Fruit fly (Drosophila melanogaster) whole organism, embryonic: ENCODE results near the gene SMC5.
A peak's percentile ranks its signal among the peaks of the same experiment; 100 is the strongest.

Source experiments
- Adf1 ChIP-seq: fragments of 200-800 bp; sonication (Bioruptor generic); IDR thresholded peaks from 2 replicates; pipeline ENCODE4 v1.3.6; 2022; ENCODE audit warnings: missing biosample characterization, missing genetic modification characterization
- Atf-2 ChIP-seq: fragments of 200-800 bp; sonication (Bioruptor generic); optimal IDR thresholded peaks from 2 replicates; lab custom pipeline; 2016; ENCODE audit warnings: missing biosample characterization, missing genetic modification characterization
- CG1024 ChIP-seq: fragments of 200-800 bp; sonication (Bioruptor generic); IDR thresholded peaks from 2 replicates; pipeline ENCODE4 v1.3.6; 2022; ENCODE audit warnings: missing biosample characterization, missing genetic modification characterization
- CG10321 ChIP-seq: fragments of 200-800 bp; sonication (Bioruptor generic); IDR thresholded peaks from 2 replicates; pipeline ENCODE4 v1.3.6; 2022; ENCODE audit warnings: missing biosample characterization, missing genetic modification characterization
- CG13775 ChIP-seq: fragments of 200-800 bp; sonication (Bioruptor generic); optimal IDR thresholded peaks from 3 replicates; lab custom pipeline; 2017; ENCODE audit warnings: missing biosample characterization, mild to moderate bottlenecking, missing genetic modification characterization
- CG16863 ChIP-seq: fragments of 200-800 bp; sonication (Bioruptor generic); optimal IDR thresholded peaks from 3 replicates; lab custom pipeline; 2016; ENCODE audit warnings: missing biosample characterization, missing genetic modification characterization
- CG17912 ChIP-seq: fragments of 200-800 bp; sonication (Bioruptor generic); optimal IDR thresholded peaks from 2 replicates; lab custom pipeline; 2018; ENCODE audit warnings: missing biosample characterization, mild to moderate bottlenecking, missing genetic modification characterization
- CG18599 ChIP-seq: fragments of 200-800 bp; sonication (Bioruptor generic); optimal IDR thresholded peaks from 3 replicates; lab custom pipeline; 2017; ENCODE audit warnings: missing biosample characterization, missing genetic modification characterization, mild to moderate bottlenecking, moderate library complexity, missing genetic modification reagents
- CG2199 ChIP-seq: fragments of 200-800 bp; sonication (Bioruptor generic); IDR thresholded peaks from 3 replicates; pipeline ENCODE4 v1.3.6; 2022; ENCODE audit warnings: missing biosample characterization, missing genetic modification characterization
- CG30431 ChIP-seq: fragments of 200-800 bp; sonication (Bioruptor generic); optimal IDR thresholded peaks from 2 replicates; lab custom pipeline; 2017; ENCODE audit warnings: missing biosample characterization, missing genetic modification characterization
- CG3163 ChIP-seq: fragments of 200-800 bp; sonication (Bioruptor generic); optimal IDR thresholded peaks from 3 replicates; lab custom pipeline; 2016; ENCODE audit warnings: missing biosample characterization, missing genetic modification characterization
- CG3407 ChIP-seq: fragments of 200-800 bp; sonication (Bioruptor generic); optimal IDR thresholded peaks from 2 replicates; lab custom pipeline; 2018; ENCODE audit warnings: missing biosample characterization, mild to moderate bottlenecking, missing genetic modification characterization
- CG4707 ChIP-seq: fragments of 200-800 bp; sonication (Bioruptor generic); optimal IDR thresholded peaks from 2 replicates; lab custom pipeline; 2018; ENCODE audit warnings: missing biosample characterization, mild to moderate bottlenecking, missing genetic modification characterization, moderate library complexity
- CG5953 ChIP-seq: fragments of 200-800 bp; sonication (Bioruptor generic); IDR thresholded peaks from 2 replicates; pipeline ENCODE4 v1.3.6; 2022; ENCODE audit warnings: missing biosample characterization, missing genetic modification characterization
- CG7987 ChIP-seq: fragments of 200-800 bp; sonication (Bioruptor generic); optimal IDR thresholded peaks from 2 replicates; lab custom pipeline; 2018; ENCODE audit warnings: missing biosample characterization, mild to moderate bottlenecking, missing genetic modification characterization, moderate library complexity
- CG9876 ChIP-seq: fragments of 200-800 bp; sonication (Bioruptor generic); optimal IDR thresholded peaks from 2 replicates; lab custom pipeline; 2016; ENCODE audit warnings: missing biosample characterization, missing genetic modification characterization
- Dek ChIP-seq: fragments of 200-800 bp; sonication (Bioruptor generic); optimal IDR thresholded peaks from 3 replicates; lab custom pipeline; 2019; ENCODE audit warnings: missing biosample characterization, mild to moderate bottlenecking, missing genetic modification characterization, moderate library complexity
- Dfd ChIP-seq, 2 experiments: fragments of >200 bp; optimal IDR thresholded peaks; 2 replicates each; lab custom pipeline; 2017; ENCODE audit warnings: missing biosample characterization in 2 of 2, missing genetic modification characterization in 2 of 2
- Dll ChIP-seq: fragments of 200-800 bp; sonication (Bioruptor generic); IDR thresholded peaks from 4 replicates; pipeline ENCODE4 v1.3.6; 2022; ENCODE audit warnings: missing biosample characterization, missing genetic modification characterization; ENCODE audit not compliant: partially characterized antibody
- E2f2 ChIP-seq: fragments of 200-800 bp; sonication (Bioruptor generic); IDR thresholded peaks from 2 replicates; pipeline ENCODE4 v1.3.6; 2022; ENCODE audit warnings: missing biosample characterization, missing genetic modification characterization
- Eip74EF ChIP-seq, 2 experiments: fragments of 200-800 bp in 1 of 2; fragments of >200 bp in 1 of 2; sonication (Bioruptor generic) in 1 of 2; optimal IDR thresholded peaks; 2 replicates each; lab custom pipeline; 2017 to 2019; ENCODE audit warnings: missing biosample characterization in 2 of 2, missing genetic modification characterization in 2 of 2, mild to moderate bottlenecking in 1 of 2, moderate library complexity in 1 of 2
- Ets97D ChIP-seq: fragments of 200-800 bp; sonication (Bioruptor generic); optimal IDR thresholded peaks from 3 replicates; lab custom pipeline; 2016; ENCODE audit warnings: missing biosample characterization, missing genetic modification characterization
- H2.0 ChIP-seq: fragments of 200-800 bp; sonication (Bioruptor generic); IDR thresholded peaks from 2 replicates; pipeline ENCODE4 v1.3.6; 2022; ENCODE audit warnings: missing biosample characterization, missing genetic modification characterization
- Hr51 ChIP-seq, 2 experiments: fragments of 200-800 bp; sonication (Bioruptor generic); optimal IDR thresholded peaks; 2 replicates in 1 of 2; 3 replicates in 1 of 2; lab custom pipeline; 2016 to 2018; ENCODE audit warnings: missing biosample characterization in 2 of 2, missing genetic modification characterization in 2 of 2, mild to moderate bottlenecking in 1 of 2, moderate library complexity in 1 of 2
- Jarid2 ChIP-seq: fragments of 200-800 bp; sonication (Bioruptor generic); optimal IDR thresholded peaks from 3 replicates; lab custom pipeline; 2017; ENCODE audit warnings: mild to moderate bottlenecking, missing biosample characterization, missing genetic modification reagents, missing genetic modification characterization
- Mad ChIP-seq: fragments of 200-800 bp; sonication (Bioruptor generic); optimal IDR thresholded peaks from 2 replicates; lab custom pipeline; 2016; ENCODE audit warnings: missing biosample characterization, missing genetic modification characterization
- Nf-YA ChIP-seq: fragments of 200-800 bp; sonication (Bioruptor generic); IDR thresholded peaks from 2 replicates; pipeline ENCODE4 v1.3.6; 2022; ENCODE audit warnings: missing biosample characterization, missing genetic modification characterization
- Trl ChIP-seq, 3 experiments: fragments of >200 bp in 2 of 3; fragments of 200-800 bp in 1 of 3; sonication (Bioruptor generic) in 1 of 3; optimal IDR thresholded peaks; 2 replicates in 1 of 3; 3 replicates in 2 of 3; lab custom pipeline; 2016 to 2017; ENCODE audit warnings: missing biosample characterization in 1 of 3, missing genetic modification characterization in 1 of 3
- ap ChIP-seq: fragments of 200-800 bp; sonication (Bioruptor generic); IDR thresholded peaks from 2 replicates; pipeline ENCODE4 v1.3.6; 2022; ENCODE audit warnings: missing biosample characterization, missing genetic modification characterization
- bsh ChIP-seq, 2 experiments: fragments of 200-800 bp; sonication (Bioruptor generic); optimal IDR thresholded peaks; 2 replicates each; lab custom pipeline; 2017 to 2018; ENCODE audit warnings: mild to moderate bottlenecking in 2 of 2, missing biosample characterization in 2 of 2, missing genetic modification characterization in 2 of 2, moderate library complexity in 1 of 2
- cg ChIP-seq: fragments of 200-800 bp; sonication (Bioruptor generic); optimal IDR thresholded peaks from 3 replicates; lab custom pipeline; 2019; ENCODE audit warnings: missing biosample characterization, mild to moderate bottlenecking, missing genetic modification characterization, moderate library complexity
- chinmo ChIP-seq: fragments of 200-800 bp; sonication (Bioruptor generic); IDR thresholded peaks from 4 replicates; pipeline ENCODE4 v1.3.6; 2022; ENCODE audit warnings: missing biosample characterization, missing genetic modification characterization; ENCODE audit not compliant: partially characterized antibody
- corto ChIP-seq: fragments of 200-800 bp; sonication (Bioruptor generic); optimal IDR thresholded peaks from 2 replicates; lab custom pipeline; 2016; ENCODE audit warnings: missing biosample characterization, mild to moderate bottlenecking, missing genetic modification characterization, moderate library complexity
- exex ChIP-seq: fragments of 200-800 bp; sonication (Bioruptor generic); optimal IDR thresholded peaks from 4 replicates; lab custom pipeline; 2018; ENCODE audit warnings: missing biosample characterization, mild to moderate bottlenecking, missing genetic modification characterization, moderate library complexity
- grn ChIP-seq: fragments of 200-800 bp; sonication (Bioruptor generic); optimal IDR thresholded peaks from 3 replicates; lab custom pipeline; 2017; ENCODE audit warnings: missing biosample characterization, missing genetic modification characterization
- hbn ChIP-seq: fragments of 200-800 bp; sonication (Bioruptor generic); IDR thresholded peaks from 2 replicates; pipeline ENCODE4 v1.3.6; 2022; ENCODE audit warnings: missing biosample characterization, missing genetic modification characterization; ENCODE audit not compliant: partially characterized antibody
- lov ChIP-seq, 2 experiments: fragments of 200-800 bp in 1 of 2; fragments of >200 bp in 1 of 2; sonication (Bioruptor generic) in 1 of 2; IDR thresholded peaks in 1 of 2; optimal IDR thresholded peaks in 1 of 2; 2 replicates in 1 of 2; 3 replicates in 1 of 2; pipeline versions ENCODE4 v1.3.6 to Lab custom; 2017 to 2022; ENCODE audit warnings: missing biosample characterization in 1 of 2, missing genetic modification characterization in 1 of 2
- odd ChIP-seq: fragments of 200-800 bp; sonication (Bioruptor generic); optimal IDR thresholded peaks from 2 replicates; lab custom pipeline; 2017; ENCODE audit warnings: missing biosample characterization, mild to moderate bottlenecking, missing genetic modification characterization
- peb ChIP-seq: fragments of 200-800 bp; sonication (Bioruptor generic); IDR thresholded peaks from 2 replicates; pipeline ENCODE4 v1.3.6; 2022; ENCODE audit warnings: missing biosample characterization, missing genetic modification characterization
- ranshi ChIP-seq: fragments of 200-800 bp; sonication (Bioruptor generic); IDR thresholded peaks from 2 replicates; pipeline ENCODE4 v1.3.6; 2022; ENCODE audit warnings: missing biosample characterization, missing genetic modification characterization
- sc ChIP-seq, 3 experiments: fragments of >200 bp in 2 of 3; fragments of 200-800 bp in 1 of 3; sonication (Bioruptor generic) in 1 of 3; optimal IDR thresholded peaks; 2 replicates in 2 of 3; 3 replicates in 1 of 3; lab custom pipeline; 2017; ENCODE audit warnings: mild to moderate bottlenecking in 1 of 3, missing biosample characterization in 1 of 3, missing genetic modification characterization in 1 of 3, missing genetic modification reagents in 1 of 3
- seq ChIP-seq: fragments of 200-800 bp; sonication (Bioruptor generic); IDR thresholded peaks from 2 replicates; pipeline ENCODE4 v1.3.6; 2022; ENCODE audit warnings: missing biosample characterization, missing genetic modification characterization
- twi ChIP-seq: fragments of 200-800 bp; optimal IDR thresholded peaks from 2 replicates; lab custom pipeline; 2019; ENCODE audit warnings: missing biosample characterization, mild to moderate bottlenecking, missing genetic modification characterization, moderate library complexity
- vfl ChIP-seq: fragments of 200-800 bp; sonication (Bioruptor generic); optimal IDR thresholded peaks from 2 replicates; lab custom pipeline; 2016; ENCODE audit warnings: missing biosample characterization, missing genetic modification characterization
- yki ChIP-seq: fragments of >200 bp; optimal IDR thresholded peaks from 3 replicates; lab custom pipeline; 2018
- z ChIP-seq: fragments of 200-800 bp; sonication (Bioruptor generic); IDR thresholded peaks from 3 replicates; pipeline ENCODE4 v1.3.6; 2022; ENCODE audit warnings: missing biosample characterization, missing genetic modification characterization
- zen2 ChIP-seq: fragments of 200-800 bp; sonication (Bioruptor generic); IDR thresholded peaks from 3 replicates; pipeline ENCODE4 v1.3.6; 2022; ENCODE audit warnings: missing biosample characterization, missing genetic modification characterization; ENCODE audit not compliant: partially characterized antibody

Gene SMC5

DNA sequence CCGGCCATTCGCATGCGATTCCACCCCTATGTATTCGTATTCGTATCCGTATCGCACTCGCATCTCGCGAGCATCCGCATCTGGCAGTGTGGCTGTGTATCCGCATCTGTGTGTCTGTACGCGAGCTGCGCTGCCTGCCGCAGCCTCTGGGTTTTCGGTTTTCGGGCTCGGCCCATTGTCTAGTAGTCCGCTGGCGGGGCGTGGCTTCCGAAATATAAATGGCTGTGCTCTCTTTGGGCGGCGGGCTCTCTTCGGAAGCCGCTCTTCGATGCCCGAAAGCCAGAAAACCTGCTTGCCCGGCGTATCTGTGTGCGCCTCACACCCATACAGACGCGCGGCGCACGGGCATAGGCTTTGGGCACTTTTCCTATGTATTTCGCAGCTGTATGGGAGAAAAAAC is 29.4 kb downstream of the SMC5 start (continued):
- TF ChIP-seq peb (GFP tag; lab: Robert Waterston, UW) (peak; percentile 20; the same call in 1 of the 2 replicates), Trl (optimal IDR thresholded peaks at IDR 0.05; lab: Kevin White, UChicago) (peak; percentile 41 to 86), Trl (GFP tag; optimal IDR thresholded peaks at IDR 0.05; lab: Kevin White, UChicago) (no peak), yki (lab: Kevin White, UChicago) (peak; percentile 35), corto (GFP tag; lab: Kevin White, UChicago) (no peak), seq (peak; percentile 85; the same call in 1 of the 2 replicates), CG3407 (GFP tag; lab: Kevin White, UChicago) (no peak), cg (GFP tag; lab: Kevin White, UChicago) (peak; percentile 92), odd (no peak), CG3163 (GFP tag; lab: Kevin White, UChicago) (peak; percentile 98), lov (optimal IDR thresholded peaks at IDR 0.05; lab: Kevin White, UChicago) (no peak), lov (GFP tag; IDR thresholded peaks at IDR 0.05; lab: Robert Waterston, UW) (no peak), Nf-YA (GFP tag; lab: Robert Waterston, UW) (0 out of 2 replicates have a peak, but pooled peaks have one; percentile 5), CG4707 (GFP tag; lab: Kevin White, UChicago) (peak; percentile 15), grn (peak; percentile 7), hbn (GFP tag; lab: Robert Waterston, UW) (peak; percentile 27; the same call in 1 of the 2 replicates), ap (GFP tag; lab: Robert Waterston, UW) (no peak), Atf-2 (GFP tag; lab: Kevin White, UChicago) (no peak), twi (peak; percentile 23), CG2199 (GFP tag; lab: Robert Waterston, UW) (0 out of 3 replicates have a peak, but pooled peaks have one; percentile 28), Dll (0 out of 4 replicates have a peak, but pooled peaks have one; percentile 33), Dfd (GFP tag; optimal IDR thresholded peaks at IDR 0.05; lab: Kevin White, UChicago) (peak in 1 of 2 experiments; percentile 25), chinmo (0 out of 4 replicates have a peak, but pooled peaks have one; percentile 45), Hr51 (GFP tag; optimal IDR thresholded peaks at IDR 0.05; lab: Kevin White, UChicago) (no peak), CG13775 (GFP tag; lab: Kevin White, UChicago) (peak; percentile 51), z (0 out of 3 replicates have a peak, but pooled peaks have one; percentile 6), Adf1 (GFP tag; lab: Robert Waterston, UW) (peak; percentile 86)

DNA sequence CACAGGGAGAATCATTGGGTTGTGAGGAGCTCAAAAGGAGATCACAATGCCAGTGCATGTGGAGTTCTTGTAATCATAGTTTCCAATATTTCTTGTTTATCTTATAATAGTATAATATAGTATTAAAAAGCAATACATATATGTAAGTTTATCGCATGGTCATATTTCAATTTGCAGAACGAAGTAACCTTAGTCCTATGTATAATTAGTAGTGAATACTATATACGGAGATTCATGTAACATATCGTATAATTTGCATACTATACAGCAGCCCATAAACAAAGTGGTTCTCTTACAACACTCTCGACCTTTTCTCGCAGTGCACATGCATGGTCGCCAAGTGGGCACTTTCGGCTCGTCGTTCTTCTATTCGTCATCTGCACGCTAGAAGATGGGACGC is 33.3 kb downstream of the SMC5 start:
- TF ChIP-seq bsh (GFP tag; optimal IDR thresholded peaks at IDR 0.05; lab: Kevin White, UChicago) (peak in 1 of 2 experiments; percentile 16), Mad (GFP tag; lab: Kevin White, UChicago) (no peak)

DNA sequence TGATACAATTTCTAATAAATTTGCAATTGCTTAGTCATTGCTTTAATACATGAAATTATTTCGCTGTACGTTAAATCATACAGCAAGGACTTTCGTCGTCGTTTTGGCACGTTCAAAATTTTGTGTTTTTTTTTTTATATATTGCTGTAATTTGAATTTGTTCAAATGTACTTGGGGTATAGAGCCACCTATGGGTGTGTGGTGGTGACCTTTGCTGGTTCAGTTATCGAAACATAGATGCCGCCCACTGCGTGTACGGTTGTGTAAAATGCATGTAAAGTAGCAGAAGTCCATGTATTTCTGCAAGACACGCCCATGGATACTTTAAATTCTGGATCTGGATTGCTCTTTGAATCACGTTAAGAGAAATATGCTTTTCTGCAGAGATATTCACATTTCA is 35.3 kb downstream of the SMC5 start:
- TF ChIP-seq H2.0 (GFP tag; lab: Robert Waterston, UW) (0 out of 2 replicates have a peak, but pooled peaks have one; percentile 26), vfl (GFP tag; lab: Kevin White, UChicago) (peak; percentile 14), Dek (peak; percentile 28), ranshi (GFP tag; lab: Robert Waterston, UW) (peak; percentile 69), CG18599 (GFP tag; lab: Kevin White, UChicago) (no peak), CG7987 (GFP tag; lab: Kevin White, UChicago) (no peak), exex (no peak), CG9876 (GFP tag; lab: Kevin White, UChicago) (peak; percentile 75), CG17912 (GFP tag; lab: Kevin White, UChicago) (peak; percentile 61), Jarid2 (GFP tag; lab: Kevin White, UChicago) (peak; percentile 72), CG30431 (GFP tag; lab: Kevin White, UChicago) (peak; percentile 21), CG3407 (GFP tag; lab: Kevin White, UChicago) (peak; percentile 29), zen2 (no peak), Ets97D (peak; percentile 31), CG16863 (GFP tag; lab: Kevin White, UChicago) (peak; percentile 68), sc (optimal IDR thresholded peaks at IDR 0.05; lab: Kevin White, UChicago) (no peak), sc (GFP tag; optimal IDR thresholded peaks at IDR 0.05; lab: Kevin White, UChicago) (no peak), E2f2 (GFP tag; lab: Robert Waterston, UW) (peak; percentile 72), Eip74EF (GFP tag; optimal IDR thresholded peaks at IDR 0.05; lab: Kevin White, UChicago) (no peak), CG10321 (GFP tag; lab: Robert Waterston, UW) (no peak), CG5953 (GFP tag; lab: Robert Waterston, UW) (no peak), CG1024 (GFP tag; lab: Robert Waterston, UW) (peak; percentile 35; the same call in 1 of the 2 replicates)
